Fruit fly (Drosophila melanogaster): ENCODE measurements around the gene CG2202.
A peak's percentile ranks its signal among the peaks of the same experiment; 100 is the strongest.

Gene CG2202

DNA sequence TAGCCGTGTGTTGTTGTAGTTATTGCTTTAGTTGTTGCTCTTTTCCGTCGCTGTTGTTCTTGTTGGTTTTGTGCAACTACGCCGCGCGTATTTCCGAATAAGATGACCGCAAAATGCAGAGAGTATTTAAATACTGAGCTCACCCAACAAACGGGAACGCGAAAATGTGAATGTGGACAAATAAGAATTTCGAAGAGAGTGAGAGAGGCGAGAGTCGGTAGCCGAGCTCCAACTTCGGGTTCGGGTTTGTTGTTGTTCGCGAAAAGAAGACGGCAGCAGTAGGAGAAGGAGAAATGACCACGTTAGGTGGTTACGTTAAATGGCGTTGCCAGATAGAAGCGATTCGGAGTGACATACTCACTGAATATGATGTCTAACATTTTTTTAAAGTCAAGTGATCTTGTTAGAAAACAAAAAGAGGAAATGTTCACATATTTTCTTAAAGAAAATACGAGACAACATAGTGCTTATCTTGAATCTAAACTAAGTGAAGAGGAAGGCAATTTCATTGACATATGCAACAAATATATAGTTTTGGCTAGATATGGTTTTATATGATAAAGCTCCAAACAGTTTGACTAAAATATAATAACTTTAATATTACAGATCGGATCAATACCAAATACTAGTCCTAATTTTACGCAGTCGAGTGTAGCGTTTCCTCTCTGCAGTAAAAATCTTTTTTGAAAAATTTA is 41.7 kb upstream of the CG2202 start (continued):
- TF ChIP-seq slou (GFP tag; optimal IDR thresholded peaks at IDR 0.05), result no peak
- TF ChIP-seq CG8478 (optimal IDR thresholded peaks at IDR 0.05), result no peak
- no peak for TF ChIP-seq H2.0 (GFP tag; IDR thresholded peaks at IDR 0.05)
- TF ChIP-seq Rx (GFP tag; IDR thresholded peaks at IDR 0.05), result no peak
- TF ChIP-seq CG14965 (GFP tag; optimal IDR thresholded peaks at IDR 0.05; ENCODE audit: borderline replicate concordance), result no peak
- TF ChIP-seq CG17568 (GFP tag; optimal IDR thresholded peaks at IDR 0.05), result no peak
- TF ChIP-seq CG10366 (GFP tag; IDR thresholded peaks at IDR 0.05), result no peak
- no peak for TF ChIP-seq CG12236 (GFP tag; optimal IDR thresholded peaks at IDR 0.05)
- TF ChIP-seq CG14050 (GFP tag; IDR thresholded peaks at IDR 0.05), result no peak
- TF ChIP-seq sd (tag; optimal IDR thresholded peaks at IDR 0.05), result peak; percentile 40
- no peak for TF ChIP-seq CG6765 (GFP tag; optimal IDR thresholded peaks at IDR 0.05)
- no peak for TF ChIP-seq Dip2 (GFP tag; IDR thresholded peaks at IDR 0.05)
- no peak for TF ChIP-seq Ets65A (GFP tag)
- peak; percentile 51 for TF ChIP-seq sens (GFP tag)
- no peak for TF ChIP-seq CG11696 (GFP tag; IDR thresholded peaks at IDR 0.05)
- no peak for TF ChIP-seq CG9876 (GFP tag; optimal IDR thresholded peaks at IDR 0.05)
- no peak for TF ChIP-seq CG8359 (GFP tag; optimal IDR thresholded peaks at IDR 0.05; ENCODE audit: borderline replicate concordance)
- no peak for TF ChIP-seq CkIIα-i1 (GFP tag; IDR thresholded peaks at IDR 0.05)
- peak in 1 of 2 experiments; percentile 11 for TF ChIP-seq Hr51 (GFP tag; optimal IDR thresholded peaks at IDR 0.05)
- TF ChIP-seq CG4730 (GFP tag; IDR thresholded peaks at IDR 0.05), result no peak
- no peak for TF ChIP-seq bigmax (GFP tag; optimal IDR thresholded peaks at IDR 0.05)
- TF ChIP-seq CG10462 (GFP tag; optimal IDR thresholded peaks at IDR 0.05), result no peak
- TF ChIP-seq Hmr (GFP tag; optimal IDR thresholded peaks at IDR 0.05), result no peak
- no peak for TF ChIP-seq CG17912 (GFP tag; optimal IDR thresholded peaks at IDR 0.05)
- no peak for TF ChIP-seq CG15073 (GFP tag; optimal IDR thresholded peaks at IDR 0.05)
- no peak for TF ChIP-seq Bdp1 (GFP tag; optimal IDR thresholded peaks at IDR 0.05)
- TF ChIP-seq bbx (GFP tag; IDR thresholded peaks at IDR 0.05; ENCODE audit: partially characterized antibody), result no peak
- no peak for TF ChIP-seq CG3407 (GFP tag; optimal IDR thresholded peaks at IDR 0.05)
- TF ChIP-seq Oaz (GFP tag; IDR thresholded peaks at IDR 0.05), result no peak
- no peak for TF ChIP-seq NC2β (GFP tag; optimal IDR thresholded peaks at IDR 0.05)
- peak; percentile 29; the same call in 1 of the 2 replicates for TF ChIP-seq Atf6 (GFP tag; IDR thresholded peaks at IDR 0.05)
- TF ChIP-seq crc (GFP tag; optimal IDR thresholded peaks at IDR 0.05), result no peak
- no peak for TF ChIP-seq pum (GFP tag; optimal IDR thresholded peaks at IDR 0.05)
- peak; percentile 10; the same call in 1 of the 2 replicates for TF ChIP-seq MBD-R2 (GFP tag; IDR thresholded peaks at IDR 0.05)
- no peak for TF ChIP-seq Optix (GFP tag; IDR thresholded peaks at IDR 0.05)
- no peak for TF ChIP-seq schlank (tag; optimal IDR thresholded peaks at IDR 0.05)
- no peak for TF ChIP-seq CG3847 (GFP tag; IDR thresholded peaks at IDR 0.05)
- TF ChIP-seq CG13894 (tag; optimal IDR thresholded peaks at IDR 0.05), result no peak
- no peak for TF ChIP-seq CG7357 (GFP tag; IDR thresholded peaks at IDR 0.05)
- no peak for TF ChIP-seq CG4328 (GFP tag; optimal IDR thresholded peaks at IDR 0.05)
- TF ChIP-seq CG13775 (GFP tag; optimal IDR thresholded peaks at IDR 0.05), result no peak
- TF ChIP-seq Aef1 (GFP tag; IDR thresholded peaks at IDR 0.05), result no peak
- no peak for TF ChIP-seq rib (GFP tag; IDR thresholded peaks at IDR 0.05)
- TF ChIP-seq NC2α (GFP tag; optimal IDR thresholded peaks at IDR 0.05), result no peak
- no peak for TF ChIP-seq croc (GFP tag; conservative IDR thresholded peaks at IDR 0.05)
- TF ChIP-seq Lhr (GFP tag; optimal IDR thresholded peaks at IDR 0.05), result no peak
- TF ChIP-seq nerfin-1 (tag; optimal IDR thresholded peaks at IDR 0.05), result no peak
- TF ChIP-seq z (GFP tag; IDR thresholded peaks at IDR 0.05), result no peak
- TF ChIP-seq Fer2 (tag; optimal IDR thresholded peaks at IDR 0.05), result no peak
- TF ChIP-seq CG13296 (GFP tag; optimal IDR thresholded peaks at IDR 0.05), result no peak
- no peak for TF ChIP-seq Sox102F (GFP tag; optimal IDR thresholded peaks at IDR 0.05)
- no peak for TF ChIP-seq btn (GFP tag; optimal IDR thresholded peaks at IDR 0.05)
